Fruit fly (Drosophila melanogaster) whole organism, wandering third instar larva: ENCODE data around the gene msd5.

Experiments used
- Hnf4 ChIP-seq: fragments of 200-800 bp; sonication (Bioruptor generic); optimal IDR thresholded peaks from 2 replicates; lab custom pipeline; 2016; ENCODE audit warnings: missing biosample characterization, mild to moderate bottlenecking, missing genetic modification characterization
- fru ChIP-seq: fragments of 200-800 bp; sonication (Bioruptor generic); optimal IDR thresholded peaks from 3 replicates; lab custom pipeline; 2016; ENCODE audit warnings: missing biosample characterization, mild to moderate bottlenecking, missing genetic modification characterization

DNA sequence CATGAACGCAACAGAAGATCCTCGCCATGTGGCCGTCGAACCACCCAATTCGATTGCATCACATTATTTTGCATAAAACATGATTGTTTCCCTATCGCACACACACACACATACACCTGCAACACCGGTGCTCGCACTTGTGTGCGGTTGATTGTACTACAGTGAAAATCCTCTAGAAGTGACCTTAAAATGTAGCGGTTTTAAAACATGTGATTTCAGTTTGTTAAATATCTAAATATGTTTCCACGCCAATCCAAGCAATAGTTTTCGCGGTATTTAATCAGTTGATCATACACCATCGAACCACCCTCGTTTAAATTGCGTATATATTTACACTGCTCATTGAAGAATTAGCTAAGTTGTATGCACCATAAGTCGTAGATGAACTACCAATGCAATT, 2.5 kb downstream of the msd5 start:
- TF ChIP-seq fru (GFP tag; lab: Kevin White, UChicago) (no peak), Hnf4 (GFP tag; lab: Kevin White, UChicago) (no peak)
